Worm (Caenorhabditis elegans): ENCODE measurements around the gene F23B12.7.

DNA sequence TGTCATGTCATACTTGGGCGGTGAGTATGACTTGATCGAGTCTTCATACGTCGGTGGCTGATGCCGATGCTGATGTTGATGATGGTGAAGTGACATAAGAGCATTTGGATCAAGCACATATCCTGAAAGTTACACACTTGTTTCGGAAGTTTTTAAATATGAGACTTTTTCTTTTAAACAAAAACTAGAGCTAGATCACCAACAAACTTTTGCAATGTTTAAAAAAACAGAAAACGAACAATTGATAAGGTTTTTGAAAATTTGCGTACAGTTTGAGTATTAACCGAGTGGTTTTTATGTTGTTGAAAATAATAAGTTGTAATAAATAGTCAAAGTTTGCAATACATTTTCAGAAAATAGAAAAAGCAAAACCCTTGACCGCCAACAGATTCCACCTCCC lies 35.1 kb downstream of the F23B12.7 start, which contains the start of gene R02D5.4:
- no peak for TF ChIP-seq him-1 (tag; optimal IDR thresholded peaks at IDR 0.05)
- TF ChIP-seq dao-5 (tag; optimal IDR thresholded peaks at IDR 0.05): no peak
